Fruit fly (Drosophila melanogaster) whole organism, embryonic: ENCODE results near the gene CG45061.

Source experiments
- Abd-B ChIP-seq: fragments of 200-800 bp; sonication (Bioruptor generic); optimal IDR thresholded peaks from 2 replicates; lab custom pipeline; 2018; ENCODE audit warnings: missing biosample characterization, mild to moderate bottlenecking, missing genetic modification characterization, moderate library complexity
- Antp ChIP-seq: fragments of 200-800 bp; sonication (Bioruptor generic); optimal IDR thresholded peaks from 3 replicates; lab custom pipeline; 2016; ENCODE audit warnings: missing biosample characterization, missing genetic modification characterization
- Bteb2 ChIP-seq: fragments of 200-800 bp; sonication (Bioruptor generic); optimal IDR thresholded peaks from 2 replicates; lab custom pipeline; 2016; ENCODE audit warnings: missing biosample characterization, missing genetic modification characterization
- C15 ChIP-seq: fragments of 200-800 bp; sonication (Bioruptor generic); IDR thresholded peaks from 3 replicates; pipeline ENCODE4 v1.3.6; 2022; ENCODE audit warnings: missing biosample characterization, missing genetic modification characterization
- CG10543 ChIP-seq: fragments of 200-800 bp; sonication (Bioruptor generic); optimal IDR thresholded peaks from 3 replicates; lab custom pipeline; 2017; ENCODE audit warnings: missing biosample characterization, mild to moderate bottlenecking, missing genetic modification characterization, moderate library complexity
- CG10654 ChIP-seq: fragments of 200-800 bp; sonication (Bioruptor generic); optimal IDR thresholded peaks from 2 replicates; lab custom pipeline; 2016; ENCODE audit warnings: missing biosample characterization, missing genetic modification characterization
- CG12104 ChIP-seq: fragments of 200-800 bp; sonication (Bioruptor generic); optimal IDR thresholded peaks from 3 replicates; lab custom pipeline; 2016; ENCODE audit warnings: missing biosample characterization, missing genetic modification characterization
- CG12659 ChIP-seq: fragments of 200-800 bp; sonication (Bioruptor generic); optimal IDR thresholded peaks from 3 replicates; lab custom pipeline; 2017; ENCODE audit warnings: mild to moderate bottlenecking, missing biosample characterization, missing genetic modification reagents, missing genetic modification characterization
- CG15601 ChIP-seq: fragments of 200-800 bp; sonication (Bioruptor generic); optimal IDR thresholded peaks from 3 replicates; lab custom pipeline; 2019; ENCODE audit warnings: missing biosample characterization, mild to moderate bottlenecking, missing genetic modification characterization, moderate library complexity
- CG17359 ChIP-seq: fragments of 200-800 bp; sonication (Bioruptor generic); optimal IDR thresholded peaks from 3 replicates; lab custom pipeline; 2018; ENCODE audit warnings: missing biosample characterization, mild to moderate bottlenecking, missing genetic modification characterization, moderate library complexity
- CG17829 ChIP-seq: fragments of 200-800 bp; optimal IDR thresholded peaks from 2 replicates; lab custom pipeline; 2019; ENCODE audit warnings: missing biosample characterization, mild to moderate bottlenecking, missing genetic modification characterization, moderate library complexity
- CG18262 ChIP-seq: fragments of 200-800 bp; optimal IDR thresholded peaks from 3 replicates; lab custom pipeline; 2019; ENCODE audit warnings: missing biosample characterization, mild to moderate bottlenecking, missing genetic modification characterization, moderate library complexity
- CG2199 ChIP-seq: fragments of 200-800 bp; sonication (Bioruptor generic); IDR thresholded peaks from 3 replicates; pipeline ENCODE4 v1.3.6; 2022; ENCODE audit warnings: missing biosample characterization, missing genetic modification characterization
- CG2678 ChIP-seq: fragments of 200-800 bp; sonication (Bioruptor generic); optimal IDR thresholded peaks from 3 replicates; lab custom pipeline; 2019; ENCODE audit warnings: missing biosample characterization, mild to moderate bottlenecking, missing genetic modification characterization, moderate library complexity
- CG2712 ChIP-seq: fragments of 200-800 bp; optimal IDR thresholded peaks from 3 replicates; lab custom pipeline; 2019; ENCODE audit warnings: missing biosample characterization, mild to moderate bottlenecking, missing genetic modification characterization, moderate library complexity
- CG31441 ChIP-seq: fragments of 200-800 bp; sonication (Bioruptor generic); IDR thresholded peaks from 2 replicates; pipeline ENCODE4 v1.3.6; 2022; ENCODE audit warnings: missing biosample characterization, missing genetic modification characterization
- CG32532 ChIP-seq: fragments of 200-800 bp; sonication (Bioruptor generic); IDR thresholded peaks from 2 replicates; pipeline ENCODE4 v1.3.6; 2022; ENCODE audit warnings: missing biosample characterization, missing genetic modification characterization
- CG3281 ChIP-seq: fragments of 200-800 bp; sonication (Bioruptor generic); optimal IDR thresholded peaks from 3 replicates; lab custom pipeline; 2017; ENCODE audit warnings: missing biosample characterization, mild to moderate bottlenecking, missing genetic modification characterization
- CG3407 ChIP-seq: fragments of 200-800 bp; sonication (Bioruptor generic); optimal IDR thresholded peaks from 2 replicates; lab custom pipeline; 2018; ENCODE audit warnings: missing biosample characterization, mild to moderate bottlenecking, missing genetic modification characterization
- CG3726 ChIP-seq: fragments of 200-800 bp; sonication (Bioruptor generic); IDR thresholded peaks from 3 replicates; pipeline ENCODE4, ENCODE4 v1.3.6; 2022; ENCODE audit warnings: missing biosample characterization, missing genetic modification characterization
- CG5180 ChIP-seq: fragments of 200-800 bp; sonication (Bioruptor generic); optimal IDR thresholded peaks from 3 replicates; lab custom pipeline; 2017; ENCODE audit warnings: missing biosample characterization, missing genetic modification characterization, mild to moderate bottlenecking, moderate library complexity, missing genetic modification reagents
- CG5245 ChIP-seq: fragments of 200-800 bp; sonication (Bioruptor generic); optimal IDR thresholded peaks from 3 replicates; lab custom pipeline; 2016; ENCODE audit warnings: missing biosample characterization, missing genetic modification characterization
- CG8924 ChIP-seq: fragments of 200-800 bp; optimal IDR thresholded peaks from 3 replicates; lab custom pipeline; 2019; ENCODE audit warnings: missing biosample characterization, mild to moderate bottlenecking, missing genetic modification characterization, moderate library complexity
- CG9727 ChIP-seq: fragments of 200-800 bp; sonication (Bioruptor generic); optimal IDR thresholded peaks from 3 replicates; lab custom pipeline; 2017; ENCODE audit warnings: missing biosample characterization, mild to moderate bottlenecking, missing genetic modification characterization
- CTCF ChIP-seq: fragments of 200-800 bp; sonication (Bioruptor generic); optimal IDR thresholded peaks from 2 replicates; lab custom pipeline; 2017; ENCODE audit warnings: missing biosample characterization, mild to moderate bottlenecking, missing genetic modification characterization, moderate library complexity
- D19A ChIP-seq: fragments of 200-800 bp; optimal IDR thresholded peaks from 3 replicates; lab custom pipeline; 2019; ENCODE audit warnings: missing biosample characterization, mild to moderate bottlenecking, missing genetic modification characterization, moderate library complexity
- Dbx ChIP-seq: fragments of 200-800 bp; sonication (Bioruptor generic); IDR thresholded peaks from 3 replicates; pipeline ENCODE4 v1.3.6; 2022; ENCODE audit warnings: missing biosample characterization, missing genetic modification characterization
- Doc3 ChIP-seq: fragments of 200-800 bp; sonication (Bioruptor generic); IDR thresholded peaks from 3 replicates; pipeline ENCODE4 v1.3.6; 2022; ENCODE audit warnings: missing biosample characterization, missing genetic modification characterization; ENCODE audit not compliant: partially characterized antibody
- Hand ChIP-seq: fragments of 200-800 bp; sonication (Bioruptor generic); optimal IDR thresholded peaks from 2 replicates; lab custom pipeline; 2017; ENCODE audit warnings: mild to moderate bottlenecking, missing biosample characterization, missing genetic modification reagents, missing genetic modification characterization
- Hr3 ChIP-seq: fragments of 200-800 bp; sonication (Bioruptor generic); optimal IDR thresholded peaks from 3 replicates; lab custom pipeline; 2016; ENCODE audit warnings: missing biosample characterization, missing genetic modification characterization
- NK7.1 ChIP-seq: fragments of 200-800 bp; sonication (Bioruptor generic); optimal IDR thresholded peaks from 3 replicates; lab custom pipeline; 2016; ENCODE audit warnings: missing biosample characterization, missing genetic modification characterization
- Spps ChIP-seq: fragments of 200-800 bp; sonication (Bioruptor generic); optimal IDR thresholded peaks from 2 replicates; lab custom pipeline; 2018; ENCODE audit warnings: missing biosample characterization, mild to moderate bottlenecking, missing genetic modification characterization
- Stat92E ChIP-seq, 3 experiments: fragments of >200 bp in 2 of 3; fragments of 200-800 bp in 1 of 3; sonication (Bioruptor generic) in 1 of 3; optimal IDR thresholded peaks; 2 replicates each; lab custom pipeline; 2017 to 2019; ENCODE audit warnings: missing biosample characterization in 3 of 3, missing genetic modification characterization in 3 of 3, mild to moderate bottlenecking in 1 of 3, moderate library complexity in 1 of 3
- Tbp ChIP-seq: fragments of >200 bp; optimal IDR thresholded peaks from 2 replicates; lab custom pipeline; 2018; ENCODE audit warnings: missing biosample characterization, missing genetic modification characterization
- ab ChIP-seq: fragments of 200-800 bp; sonication (Bioruptor generic); optimal IDR thresholded peaks from 2 replicates; lab custom pipeline; 2016; ENCODE audit warnings: missing biosample characterization, missing genetic modification characterization
- bcd ChIP-seq: fragments of 200-800 bp; sonication (Bioruptor generic); optimal IDR thresholded peaks from 2 replicates; lab custom pipeline; 2017; ENCODE audit warnings: missing biosample characterization, mild to moderate bottlenecking, missing genetic modification characterization
- bowl ChIP-seq: fragments of 200-800 bp; sonication (Bioruptor generic); IDR thresholded peaks from 2 replicates; pipeline ENCODE4 v1.3.6; 2022; ENCODE audit warnings: missing biosample characterization, missing genetic modification characterization
- dati ChIP-seq: fragments of 200-800 bp; sonication (Bioruptor generic); IDR thresholded peaks from 2 replicates; pipeline ENCODE4 v1.3.6; 2022; ENCODE audit warnings: missing biosample characterization, missing genetic modification characterization
- dmrt11E ChIP-seq: fragments of 200-800 bp; sonication (Bioruptor generic); optimal IDR thresholded peaks from 3 replicates; lab custom pipeline; 2018; ENCODE audit warnings: missing biosample characterization, mild to moderate bottlenecking, missing genetic modification characterization, moderate library complexity
- dmrt99B ChIP-seq: fragments of 200-800 bp; sonication (Bioruptor generic); optimal IDR thresholded peaks from 2 replicates; lab custom pipeline; 2018; ENCODE audit warnings: missing biosample characterization, mild to moderate bottlenecking, missing genetic modification characterization, moderate library complexity
- en ChIP-seq: fragments of 200-800 bp; sonication (Bioruptor generic); optimal IDR thresholded peaks from 2 replicates; lab custom pipeline; 2016; ENCODE audit warnings: missing biosample characterization, missing genetic modification characterization
- gcm ChIP-seq: fragments of 200-800 bp; sonication (Bioruptor generic); optimal IDR thresholded peaks from 2 replicates; lab custom pipeline; 2019; ENCODE audit warnings: missing biosample characterization, mild to moderate bottlenecking, missing genetic modification characterization, moderate library complexity
- gem ChIP-seq: fragments of 200-800 bp; sonication (Bioruptor generic); optimal IDR thresholded peaks from 2 replicates; lab custom pipeline; 2019; ENCODE audit warnings: missing biosample characterization, mild to moderate bottlenecking, missing genetic modification characterization, moderate library complexity
- gfzf ChIP-seq: fragments of 200-800 bp; sonication (Bioruptor generic); optimal IDR thresholded peaks from 2 replicates; lab custom pipeline; 2016; ENCODE audit warnings: missing biosample characterization, mild to moderate bottlenecking, missing genetic modification characterization, moderate library complexity
- jing ChIP-seq: fragments of 200-800 bp; sonication (Bioruptor generic); optimal IDR thresholded peaks from 2 replicates; lab custom pipeline; 2018; ENCODE audit warnings: missing biosample characterization, mild to moderate bottlenecking, missing genetic modification characterization
- ken ChIP-seq: fragments of 200-800 bp; sonication (Bioruptor generic); IDR thresholded peaks from 3 replicates; pipeline ENCODE4 v1.3.6; 2022; ENCODE audit warnings: missing biosample characterization, missing genetic modification characterization
- knrl ChIP-seq: fragments of 200-800 bp; sonication (Bioruptor generic); IDR thresholded peaks from 3 replicates; pipeline ENCODE4 v1.3.6; 2022; ENCODE audit warnings: missing biosample characterization, missing genetic modification characterization; ENCODE audit not compliant: partially characterized antibody
- tup ChIP-seq: fragments of 200-800 bp; sonication (Bioruptor generic); optimal IDR thresholded peaks from 2 replicates; lab custom pipeline; 2016; ENCODE audit warnings: missing biosample characterization, mild to moderate bottlenecking, missing genetic modification characterization, moderate library complexity
- usp ChIP-seq: fragments of >200 bp; optimal IDR thresholded peaks from 2 replicates; lab custom pipeline; 2017; ENCODE audit warnings: missing biosample characterization, missing genetic modification characterization
- vfl ChIP-seq: fragments of 200-800 bp; sonication (Bioruptor generic); optimal IDR thresholded peaks from 2 replicates; lab custom pipeline; 2016; ENCODE audit warnings: missing biosample characterization, missing genetic modification characterization
- z ChIP-seq: fragments of 200-800 bp; sonication (Bioruptor generic); IDR thresholded peaks from 3 replicates; pipeline ENCODE4 v1.3.6; 2022; ENCODE audit warnings: missing biosample characterization, missing genetic modification characterization

Gene CG45061

DNA sequence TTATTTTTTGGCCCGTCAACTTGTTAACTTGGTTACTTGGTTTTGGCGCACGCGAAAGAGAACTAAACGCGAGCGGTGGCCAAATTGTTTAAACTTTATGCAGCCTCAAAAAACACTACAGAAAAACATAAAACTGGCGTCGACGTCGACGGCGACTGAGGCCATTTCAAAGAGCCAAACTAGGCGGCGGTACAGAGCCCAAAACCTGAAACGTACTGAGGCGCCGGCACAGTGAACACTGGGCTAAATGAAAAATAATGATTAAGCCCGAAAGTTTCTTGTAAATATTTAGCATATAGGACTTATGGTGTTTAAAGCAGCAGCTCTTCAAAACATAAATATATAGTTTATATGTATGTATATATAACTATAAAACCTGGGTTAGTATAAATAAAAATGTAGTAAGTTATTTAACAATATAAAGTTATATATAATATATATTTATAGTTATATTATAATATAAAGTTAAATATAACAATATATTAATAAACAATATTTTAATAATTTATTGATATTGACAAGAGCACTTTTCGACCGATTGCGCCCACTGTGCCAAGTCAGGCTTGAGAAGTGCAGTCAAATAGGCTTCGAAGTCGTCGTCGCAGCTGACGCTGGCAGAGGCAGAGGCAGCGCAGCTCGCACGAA lies 28.2 kb upstream of the CG45061 start, which contains the start of gene CG15249 (continued):
- TF ChIP-seq CG31441 (GFP tag; lab: Robert Waterston, UW) = peak; percentile 76
- no peak for TF ChIP-seq gfzf (GFP tag; lab: Kevin White, UChicago)
- TF ChIP-seq CG15601 (tag; lab: Kevin White, UChicago) = peak; percentile 55
- peak; percentile 46 for TF ChIP-seq CG12659
- TF ChIP-seq tup (GFP tag; lab: Kevin White, UChicago) = no peak
- peak; percentile 74 for TF ChIP-seq CG17829 (tag; lab: Kevin White, UChicago)
- no peak for TF ChIP-seq bowl (GFP tag; lab: Robert Waterston, UW)
- no peak for TF ChIP-seq knrl (GFP tag; lab: Robert Waterston, UW)
- TF ChIP-seq Doc3 (GFP tag; lab: Robert Waterston, UW) = no peak
- no peak for TF ChIP-seq usp (GFP tag; lab: Kevin White, UChicago)
- peak; percentile 32 for TF ChIP-seq CG5180 (GFP tag; lab: Kevin White, UChicago)
- peak; percentile 2 for TF ChIP-seq CG10654
- no peak for TF ChIP-seq vfl (GFP tag; lab: Kevin White, UChicago)
- TF ChIP-seq gem (tag; lab: Kevin White, UChicago) = peak; percentile 79
- TF ChIP-seq ken = no peak
- peak; percentile 43 for TF ChIP-seq dmrt11E (tag; lab: Kevin White, UChicago)
- no peak for TF ChIP-seq CG5245 (GFP tag; lab: Kevin White, UChicago)
- no peak for TF ChIP-seq CTCF (GFP tag; lab: Kevin White, UChicago)
- TF ChIP-seq Abd-B = peak; percentile 18
- no peak for TF ChIP-seq Stat92E (GFP tag; optimal IDR thresholded peaks at IDR 0.05; lab: Kevin White, UChicago)
- TF ChIP-seq CG2199 (GFP tag; lab: Robert Waterston, UW) = no peak
- TF ChIP-seq CG8924 (tag; lab: Kevin White, UChicago) = peak; percentile 74
- TF ChIP-seq CG3281 (GFP tag; lab: Kevin White, UChicago) = peak; percentile 27
- TF ChIP-seq gcm (GFP tag; lab: Kevin White, UChicago) = peak; percentile 46
- TF ChIP-seq Hr3 (GFP tag; lab: Kevin White, UChicago) = peak; percentile 53
- peak; percentile 35 for TF ChIP-seq Spps (tag; lab: Kevin White, UChicago)
- no peak for TF ChIP-seq CG3726 (GFP tag; lab: Robert Waterston, UW)
- TF ChIP-seq CG2712 (tag; lab: Kevin White, UChicago) = peak; percentile 78
- peak; percentile 54 for TF ChIP-seq CG17359 (tag; lab: Kevin White, UChicago)
- no peak for TF ChIP-seq z (GFP tag; lab: Robert Waterston, UW)
- no peak for TF ChIP-seq Dbx (GFP tag; lab: Robert Waterston, UW)
- TF ChIP-seq CG18262 (tag; lab: Kevin White, UChicago) = peak; percentile 84
- TF ChIP-seq CG32532 (GFP tag; lab: Robert Waterston, UW) = no peak
- peak; percentile 5 for TF ChIP-seq CG9727
- TF ChIP-seq Antp (GFP tag; lab: Kevin White, UChicago) = no peak
- peak; percentile 83 for TF ChIP-seq CG2678 (tag; lab: Kevin White, UChicago)
- TF ChIP-seq CG12104 = no peak
- peak; percentile 78 for TF ChIP-seq dmrt99B (tag; lab: Kevin White, UChicago)
- TF ChIP-seq ab (GFP tag; lab: Kevin White, UChicago) = no peak
- no peak for TF ChIP-seq en
- peak; percentile 14 for TF ChIP-seq CG10543 (GFP tag; lab: Kevin White, UChicago)
- no peak for TF ChIP-seq Bteb2 (GFP tag; lab: Kevin White, UChicago)
- TF ChIP-seq jing (GFP tag; lab: Kevin White, UChicago) = no peak
- TF ChIP-seq C15 (GFP tag; lab: Robert Waterston, UW) = no peak
- TF ChIP-seq dati = no peak
- peak; percentile 30 for TF ChIP-seq bcd (GFP tag; lab: Kevin White, UChicago)
- TF ChIP-seq Hand (GFP tag; lab: Kevin White, UChicago) = no peak
- peak; percentile 67 for TF ChIP-seq D19A
- no peak for TF ChIP-seq Tbp (GFP tag; lab: Kevin White, UChicago)
- TF ChIP-seq CG3407 (GFP tag; lab: Kevin White, UChicago) = peak; percentile 29
- TF ChIP-seq NK7.1 = no peak
